Fruit fly (Drosophila melanogaster) whole organism, embryonic: Measurements from ENCODE around the gene akirin.
A peak's percentile ranks its signal among the peaks of the same experiment; 100 is the strongest.

Source experiments
- Atf6 ChIP-seq: fragments of 200-800 bp; sonication (Bioruptor generic); IDR thresholded peaks from 2 replicates; pipeline ENCODE4 v1.3.6; 2022; ENCODE audit warnings: missing biosample characterization, missing genetic modification characterization
- B-H1 ChIP-seq: fragments of 200-800 bp; sonication (Bioruptor generic); IDR thresholded peaks from 3 replicates; pipeline ENCODE4 v1.3.6; 2022; ENCODE audit warnings: missing biosample characterization, missing genetic modification characterization
- CG1024 ChIP-seq: fragments of 200-800 bp; sonication (Bioruptor generic); IDR thresholded peaks from 2 replicates; pipeline ENCODE4 v1.3.6; 2022; ENCODE audit warnings: missing biosample characterization, missing genetic modification characterization
- CG10431 ChIP-seq: fragments of 200-800 bp; sonication (Bioruptor generic); optimal IDR thresholded peaks from 3 replicates; lab custom pipeline; 2018; ENCODE audit warnings: missing biosample characterization, mild to moderate bottlenecking, missing genetic modification characterization
- CG11093 ChIP-seq: fragments of 200-800 bp; sonication (Bioruptor generic); IDR thresholded peaks from 3 replicates; pipeline ENCODE4 v1.3.6; 2022; ENCODE audit warnings: missing biosample characterization, missing genetic modification characterization
- CG12942 ChIP-seq: fragments of 200-800 bp; sonication (Bioruptor generic); optimal IDR thresholded peaks from 3 replicates; lab custom pipeline; 2016; ENCODE audit warnings: missing biosample characterization, missing genetic modification characterization
- CG14965 ChIP-seq: fragments of 200-800 bp; sonication (Bioruptor generic); optimal IDR thresholded peaks from 2 replicates; lab custom pipeline; 2016; ENCODE audit warnings: missing biosample characterization, missing genetic modification characterization, borderline replicate concordance
- CG15011 ChIP-seq: fragments of 200-800 bp; sonication (Bioruptor generic); optimal IDR thresholded peaks from 3 replicates; lab custom pipeline; 2018; ENCODE audit warnings: missing biosample characterization, mild to moderate bottlenecking, missing genetic modification characterization
- CG15514 ChIP-seq: fragments of 200-800 bp; sonication (Bioruptor generic); optimal IDR thresholded peaks from 3 replicates; lab custom pipeline; 2017; ENCODE audit warnings: missing biosample characterization, missing genetic modification characterization, mild to moderate bottlenecking, moderate library complexity, missing genetic modification reagents
- CG17612 ChIP-seq: fragments of 200-800 bp; sonication (Bioruptor generic); IDR thresholded peaks from 2 replicates; pipeline ENCODE4 v1.3.6; 2022; ENCODE audit warnings: missing biosample characterization, missing genetic modification characterization
- CG32767 ChIP-seq: fragments of 200-800 bp; sonication (Bioruptor generic); IDR thresholded peaks from 2 replicates; pipeline ENCODE4 v1.3.6; 2022; ENCODE audit warnings: missing biosample characterization, missing genetic modification characterization
- CG3726 ChIP-seq: fragments of 200-800 bp; sonication (Bioruptor generic); IDR thresholded peaks from 3 replicates; pipeline ENCODE4, ENCODE4 v1.3.6; 2022; ENCODE audit warnings: missing biosample characterization, missing genetic modification characterization
- CG4820 ChIP-seq: fragments of 200-800 bp; sonication (Bioruptor generic); optimal IDR thresholded peaks from 3 replicates; lab custom pipeline; 2016; ENCODE audit warnings: missing biosample characterization, missing genetic modification characterization
- CG7556 ChIP-seq: fragments of 200-800 bp; sonication (Bioruptor generic); optimal IDR thresholded peaks from 2 replicates; lab custom pipeline; 2017; ENCODE audit warnings: missing biosample characterization, mild to moderate bottlenecking, missing genetic modification characterization
- CG8290 ChIP-seq, 3 experiments: fragments of 200-800 bp; sonication (Bioruptor generic); optimal IDR thresholded peaks; 2 replicates each; lab custom pipeline; 2016 to 2019; ENCODE audit warnings: missing biosample characterization in 3 of 3, missing genetic modification characterization in 3 of 3, mild to moderate bottlenecking in 2 of 3, moderate library complexity in 1 of 3
- CG9609 ChIP-seq: fragments of 200-800 bp; sonication (Bioruptor generic); optimal IDR thresholded peaks from 3 replicates; lab custom pipeline; 2016; ENCODE audit warnings: missing biosample characterization, missing genetic modification characterization
- CG9817 ChIP-seq: fragments of 200-800 bp; sonication (Bioruptor generic); optimal IDR thresholded peaks from 2 replicates; lab custom pipeline; 2018; ENCODE audit warnings: missing biosample characterization, mild to moderate bottlenecking, missing genetic modification characterization, moderate library complexity
- CoRest ChIP-seq: fragments of 200-800 bp; sonication (Bioruptor generic); optimal IDR thresholded peaks from 3 replicates; lab custom pipeline; 2018; ENCODE audit warnings: missing biosample characterization, mild to moderate bottlenecking, missing genetic modification characterization, moderate library complexity
- Dip3 ChIP-seq: fragments of 200-800 bp; sonication (Bioruptor generic); optimal IDR thresholded peaks from 3 replicates; lab custom pipeline; 2016; ENCODE audit warnings: missing biosample characterization, missing genetic modification characterization
- Gug ChIP-seq: fragments of 200-800 bp; sonication (Bioruptor generic); IDR thresholded peaks from 4 replicates; pipeline ENCODE4 v1.3.6; 2022; ENCODE audit warnings: missing biosample characterization, missing genetic modification characterization
- HmgD ChIP-seq: fragments of 200-800 bp; sonication (Bioruptor generic); optimal IDR thresholded peaks from 3 replicates; lab custom pipeline; 2016; ENCODE audit warnings: missing biosample characterization, missing genetic modification characterization
- MBD-R2 ChIP-seq: fragments of 200-800 bp; sonication (Bioruptor generic); IDR thresholded peaks from 2 replicates; pipeline ENCODE4 v1.3.6; 2022; ENCODE audit warnings: missing biosample characterization, missing genetic modification characterization
- NC2α ChIP-seq: fragments of 200-800 bp; sonication (Bioruptor generic); optimal IDR thresholded peaks from 2 replicates; lab custom pipeline; 2016; ENCODE audit warnings: missing biosample characterization, missing genetic modification characterization
- NK7.1 ChIP-seq: fragments of 200-800 bp; sonication (Bioruptor generic); optimal IDR thresholded peaks from 3 replicates; lab custom pipeline; 2016; ENCODE audit warnings: missing biosample characterization, missing genetic modification characterization
- NfI ChIP-seq: fragments of 200-800 bp; sonication (Bioruptor generic); optimal IDR thresholded peaks from 3 replicates; lab custom pipeline; 2018; ENCODE audit warnings: missing biosample characterization, mild to moderate bottlenecking, missing genetic modification characterization, moderate library complexity
- Pdp1 ChIP-seq, 2 experiments: fragments of 200-800 bp; sonication (Bioruptor generic); optimal IDR thresholded peaks; 3 replicates each; lab custom pipeline; 2016; ENCODE audit warnings: missing biosample characterization in 2 of 2, missing genetic modification characterization in 2 of 2, mild to moderate bottlenecking in 1 of 2, moderate library complexity in 1 of 2
- Rfx ChIP-seq: fragments of 200-800 bp; sonication (Bioruptor generic); IDR thresholded peaks from 2 replicates; pipeline ENCODE4 v1.3.6; 2022; ENCODE audit warnings: missing biosample characterization, missing genetic modification characterization
- bcd ChIP-seq: fragments of 200-800 bp; sonication (Bioruptor generic); optimal IDR thresholded peaks from 2 replicates; lab custom pipeline; 2017; ENCODE audit warnings: missing biosample characterization, mild to moderate bottlenecking, missing genetic modification characterization
- cato ChIP-seq: fragments of 200-800 bp; sonication (Bioruptor generic); optimal IDR thresholded peaks from 2 replicates; lab custom pipeline; 2016; ENCODE audit warnings: missing biosample characterization, missing genetic modification characterization, borderline replicate concordance
- cg ChIP-seq: fragments of 200-800 bp; sonication (Bioruptor generic); optimal IDR thresholded peaks from 3 replicates; lab custom pipeline; 2019; ENCODE audit warnings: missing biosample characterization, mild to moderate bottlenecking, missing genetic modification characterization, moderate library complexity
- crc ChIP-seq: fragments of 200-800 bp; sonication (Bioruptor generic); optimal IDR thresholded peaks from 2 replicates; lab custom pipeline; 2016; ENCODE audit warnings: missing biosample characterization, missing genetic modification characterization
- croc ChIP-seq: fragments of 200-800 bp; sonication (Bioruptor generic); conservative IDR thresholded peaks from 3 replicates; pipeline ENCODE4 v1.3.6; 2022; ENCODE audit warnings: missing biosample characterization, missing genetic modification characterization
- emc ChIP-seq: fragments of 200-800 bp; sonication (Bioruptor generic); optimal IDR thresholded peaks from 2 replicates; lab custom pipeline; 2016; ENCODE audit warnings: missing biosample characterization, missing genetic modification characterization
- fu2 ChIP-seq: fragments of 200-800 bp; sonication (Bioruptor generic); optimal IDR thresholded peaks from 2 replicates; lab custom pipeline; 2016; ENCODE audit warnings: missing biosample characterization, missing genetic modification characterization
- gro ChIP-seq: fragments of 200-800 bp; sonication (Bioruptor generic); optimal IDR thresholded peaks from 2 replicates; lab custom pipeline; 2016; ENCODE audit warnings: missing biosample characterization, missing genetic modification characterization
- hbn ChIP-seq: fragments of 200-800 bp; sonication (Bioruptor generic); IDR thresholded peaks from 2 replicates; pipeline ENCODE4 v1.3.6; 2022; ENCODE audit warnings: missing biosample characterization, missing genetic modification characterization; ENCODE audit not compliant: partially characterized antibody
- jumu ChIP-seq: fragments of 200-800 bp; sonication (Bioruptor generic); optimal IDR thresholded peaks from 3 replicates; lab custom pipeline; 2016; ENCODE audit warnings: missing biosample characterization, missing genetic modification characterization
- lilli ChIP-seq: fragments of 200-800 bp; sonication (Bioruptor generic); optimal IDR thresholded peaks from 3 replicates; lab custom pipeline; 2016; ENCODE audit warnings: missing biosample characterization, missing genetic modification characterization
- mld ChIP-seq: fragments of 200-800 bp; sonication (Bioruptor generic); IDR thresholded peaks from 3 replicates; pipeline ENCODE4 v1.3.6; 2022; ENCODE audit warnings: missing biosample characterization, missing genetic modification characterization; ENCODE audit not compliant: partially characterized antibody
- odd ChIP-seq: fragments of 200-800 bp; sonication (Bioruptor generic); optimal IDR thresholded peaks from 2 replicates; lab custom pipeline; 2017; ENCODE audit warnings: missing biosample characterization, mild to moderate bottlenecking, missing genetic modification characterization
- onecut ChIP-seq: fragments of 200-800 bp; sonication (Bioruptor generic); IDR thresholded peaks from 2 replicates; pipeline ENCODE4 v1.3.6; 2022; ENCODE audit warnings: missing biosample characterization, missing genetic modification characterization
- otp ChIP-seq: fragments of 200-800 bp; sonication (Bioruptor generic); IDR thresholded peaks from 3 replicates; pipeline ENCODE4, ENCODE4 v1.3.6; 2022; ENCODE audit warnings: missing biosample characterization, missing genetic modification characterization
- p53 ChIP-seq: fragments of 200-800 bp; sonication (Bioruptor generic); optimal IDR thresholded peaks from 2 replicates; lab custom pipeline; 2016; ENCODE audit warnings: missing biosample characterization, missing genetic modification characterization
- pb ChIP-seq: fragments of 200-800 bp; sonication (Bioruptor generic); optimal IDR thresholded peaks from 3 replicates; lab custom pipeline; 2016; ENCODE audit warnings: missing biosample characterization, missing genetic modification characterization
- ranshi ChIP-seq: fragments of 200-800 bp; sonication (Bioruptor generic); IDR thresholded peaks from 2 replicates; pipeline ENCODE4 v1.3.6; 2022; ENCODE audit warnings: missing biosample characterization, missing genetic modification characterization
- row ChIP-seq: fragments of 200-800 bp; sonication (Bioruptor generic); IDR thresholded peaks from 3 replicates; pipeline ENCODE4 v1.3.6; 2022; ENCODE audit warnings: missing biosample characterization, missing genetic modification characterization
- sc ChIP-seq, 3 experiments: fragments of >200 bp in 2 of 3; fragments of 200-800 bp in 1 of 3; sonication (Bioruptor generic) in 1 of 3; optimal IDR thresholded peaks; 2 replicates in 2 of 3; 3 replicates in 1 of 3; lab custom pipeline; 2017; ENCODE audit warnings: mild to moderate bottlenecking in 1 of 3, missing biosample characterization in 1 of 3, missing genetic modification characterization in 1 of 3, missing genetic modification reagents in 1 of 3
- schlank ChIP-seq: fragments of 200-800 bp; sonication (Bioruptor generic); optimal IDR thresholded peaks from 2 replicates; lab custom pipeline; 2018; ENCODE audit warnings: missing biosample characterization, mild to moderate bottlenecking, missing genetic modification characterization
- seq ChIP-seq: fragments of 200-800 bp; sonication (Bioruptor generic); IDR thresholded peaks from 2 replicates; pipeline ENCODE4 v1.3.6; 2022; ENCODE audit warnings: missing biosample characterization, missing genetic modification characterization
- ttk ChIP-seq: fragments of 200-800 bp; sonication (Bioruptor generic); IDR thresholded peaks from 2 replicates; pipeline ENCODE4 v2.1.2; 2022; ENCODE audit warnings: missing biosample characterization, missing genetic modification characterization

Gene akirin

DNA sequence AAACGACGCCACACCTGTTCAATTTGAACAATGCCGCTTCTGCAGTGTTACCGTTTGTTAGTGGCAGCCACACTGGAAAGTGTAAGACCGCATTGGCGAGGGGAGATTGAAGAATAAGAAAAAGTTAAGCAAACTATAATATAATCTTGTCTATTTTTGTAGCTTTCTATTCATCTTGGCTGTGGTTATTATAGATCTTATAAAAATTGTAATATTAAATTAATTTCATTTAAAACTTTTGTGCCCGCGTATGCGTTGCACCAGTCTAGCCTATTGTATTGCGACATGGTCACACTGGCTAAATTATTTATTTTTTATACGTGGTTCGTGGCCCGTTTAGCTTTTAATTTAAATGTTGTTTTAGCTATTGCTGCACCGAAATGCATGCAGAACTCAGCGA is 46.3 kb upstream of the akirin start, which contains the start of the genes RhoGEF4 and Rint1 (continued):
- peak; percentile 51 for TF ChIP-seq CG9609 (GFP tag; lab: Kevin White, UChicago)
- TF ChIP-seq NK7.1: no peak
- TF ChIP-seq hbn (GFP tag; lab: Robert Waterston, UW): no peak
- TF ChIP-seq crc (GFP tag; lab: Kevin White, UChicago): no peak
- TF ChIP-seq seq (GFP tag; lab: Robert Waterston, UW): 0 out of 2 replicates have a peak, but pooled peaks have one; percentile 31
- peak; percentile 76; the same call in 2 of the 3 replicates for TF ChIP-seq CG11093
- TF ChIP-seq otp: no peak
- 0 out of 2 replicates have a peak, but pooled peaks have one; percentile 62 for TF ChIP-seq Atf6 (GFP tag; lab: Robert Waterston, UW)
- TF ChIP-seq CG7556: peak; percentile 56
- peak; percentile 97 for TF ChIP-seq row (GFP tag; lab: Robert Waterston, UW)
- TF ChIP-seq CG4820 (GFP tag; lab: Kevin White, UChicago): peak; percentile 54
- peak; percentile 86 for TF ChIP-seq Rfx
- peak; percentile 86 for TF ChIP-seq CoRest (tag; lab: Kevin White, UChicago)
- TF ChIP-seq ttk (GFP tag; lab: Robert Waterston, UW): peak; percentile 60; the same call in 1 of the 2 replicates
- TF ChIP-seq gro (GFP tag; lab: Kevin White, UChicago): no peak
- no peak for TF ChIP-seq sc (optimal IDR thresholded peaks at IDR 0.05; lab: Kevin White, UChicago)
- peak; percentile 48 for TF ChIP-seq sc (GFP tag; optimal IDR thresholded peaks at IDR 0.05; lab: Kevin White, UChicago)
- TF ChIP-seq mld (GFP tag; lab: Robert Waterston, UW): no peak
- peak; percentile 47; the same call in 1 of the 3 replicates for TF ChIP-seq croc (GFP tag; lab: Robert Waterston, UW)
- TF ChIP-seq CG14965 (GFP tag; lab: Kevin White, UChicago): no peak
- no peak for TF ChIP-seq schlank (tag; lab: Kevin White, UChicago)
- TF ChIP-seq CG17612 (GFP tag; lab: Robert Waterston, UW): peak; percentile 26; the same call in 1 of the 2 replicates
- TF ChIP-seq cato: peak; percentile 36
- TF ChIP-seq B-H1 (GFP tag; lab: Robert Waterston, UW): peak; percentile 36; the same call in 2 of the 3 replicates
- TF ChIP-seq cg (GFP tag; lab: Kevin White, UChicago): no peak
- peak; percentile 54 for TF ChIP-seq bcd (GFP tag; lab: Kevin White, UChicago)
- no peak for TF ChIP-seq fu2 (GFP tag; lab: Kevin White, UChicago)
- no peak for TF ChIP-seq CG3726 (GFP tag; lab: Robert Waterston, UW)
- peak; percentile 55 for TF ChIP-seq CG1024
- TF ChIP-seq lilli (GFP tag; lab: Kevin White, UChicago): peak; percentile 82
- TF ChIP-seq odd (GFP tag; lab: Kevin White, UChicago): no peak
- no peak for TF ChIP-seq p53 (GFP tag; lab: Kevin White, UChicago)
- no peak for TF ChIP-seq CG32767 (GFP tag; lab: Robert Waterston, UW)
- TF ChIP-seq CG15011: no peak
- peak; percentile 2 for TF ChIP-seq NC2α (GFP tag; lab: Kevin White, UChicago)
- no peak for TF ChIP-seq CG10431 (GFP tag; lab: Kevin White, UChicago)
- peak; percentile 85 for TF ChIP-seq Gug (GFP tag; lab: Robert Waterston, UW)
- no peak for TF ChIP-seq HmgD (GFP tag; lab: Kevin White, UChicago)
- peak; percentile 75 for TF ChIP-seq CG8290 (GFP tag; optimal IDR thresholded peaks at IDR 0.05; lab: Kevin White, UChicago)
- peak in 1 of 2 experiments; percentile 67 for TF ChIP-seq CG8290 (tag; optimal IDR thresholded peaks at IDR 0.05; lab: Kevin White, UChicago)
- peak; percentile 65 for TF ChIP-seq NfI (GFP tag; lab: Kevin White, UChicago)
- TF ChIP-seq emc (GFP tag; lab: Kevin White, UChicago): no peak
- peak; percentile 97 for TF ChIP-seq MBD-R2 (GFP tag; lab: Robert Waterston, UW)
- peak; percentile 52 for TF ChIP-seq CG15514 (GFP tag; lab: Kevin White, UChicago)
- peak; percentile 64 for TF ChIP-seq CG12942
- peak; percentile 79; the same call in 1 of the 2 replicates for TF ChIP-seq ranshi (GFP tag; lab: Robert Waterston, UW)
- peak; percentile 57 for TF ChIP-seq jumu (GFP tag; lab: Kevin White, UChicago)
- TF ChIP-seq CG9817 (tag; lab: Kevin White, UChicago): peak; percentile 71
- no peak for TF ChIP-seq pb (GFP tag; lab: Kevin White, UChicago)
- TF ChIP-seq onecut: no peak
- peak in 1 of 2 experiments; percentile 56 for TF ChIP-seq Pdp1 (GFP tag; optimal IDR thresholded peaks at IDR 0.05; lab: Kevin White, UChicago)
- peak; percentile 43 for TF ChIP-seq Dip3 (GFP tag; lab: Kevin White, UChicago)
